Fruit fly (Drosophila melanogaster) whole organism, embryonic: ENCODE measurements around the gene CG13405.
A peak's percentile ranks its signal among the peaks of the same experiment; 100 is the strongest.

Experiments
- Atf-2 ChIP-seq: fragments of 200-800 bp; sonication (Bioruptor generic); optimal IDR thresholded peaks from 2 replicates; lab custom pipeline; 2016; ENCODE audit warnings: missing biosample characterization, missing genetic modification characterization
- Awh ChIP-seq: fragments of 200-800 bp; sonication (Bioruptor generic); IDR thresholded peaks from 2 replicates; pipeline ENCODE4, ENCODE4 v1.3.6; 2022; ENCODE audit warnings: missing biosample characterization, missing genetic modification characterization
- CG10462 ChIP-seq: fragments of 200-800 bp; sonication (Bioruptor generic); optimal IDR thresholded peaks from 2 replicates; lab custom pipeline; 2016; ENCODE audit warnings: missing biosample characterization, missing genetic modification characterization
- CG11247 ChIP-seq: fragments of 200-800 bp; sonication (Bioruptor generic); IDR thresholded peaks from 2 replicates; pipeline ENCODE4 v1.3.6; 2022; ENCODE audit warnings: missing biosample characterization, missing genetic modification characterization
- CG11504 ChIP-seq: fragments of 200-800 bp; sonication (Bioruptor generic); optimal IDR thresholded peaks from 3 replicates; lab custom pipeline; 2019; ENCODE audit warnings: missing biosample characterization, mild to moderate bottlenecking, missing genetic modification characterization, moderate library complexity
- CG12219 ChIP-seq: fragments of 200-800 bp; sonication (Bioruptor generic); optimal IDR thresholded peaks from 3 replicates; lab custom pipeline; 2018; ENCODE audit warnings: missing biosample characterization, mild to moderate bottlenecking, missing genetic modification characterization
- CG14014 ChIP-seq: fragments of 200-800 bp; sonication (Bioruptor generic); IDR thresholded peaks from 2 replicates; pipeline ENCODE4 v1.3.6; 2022; ENCODE audit warnings: missing biosample characterization, missing genetic modification characterization
- CG14860 ChIP-seq: fragments of 200-800 bp; sonication (Bioruptor generic); IDR thresholded peaks from 3 replicates; pipeline ENCODE4 v1.3.6; 2022; ENCODE audit warnings: missing biosample characterization, missing genetic modification characterization; ENCODE audit not compliant: partially characterized antibody
- CG15011 ChIP-seq: fragments of 200-800 bp; sonication (Bioruptor generic); optimal IDR thresholded peaks from 3 replicates; lab custom pipeline; 2018; ENCODE audit warnings: missing biosample characterization, mild to moderate bottlenecking, missing genetic modification characterization
- CG15514 ChIP-seq: fragments of 200-800 bp; sonication (Bioruptor generic); optimal IDR thresholded peaks from 3 replicates; lab custom pipeline; 2017; ENCODE audit warnings: missing biosample characterization, missing genetic modification characterization, mild to moderate bottlenecking, moderate library complexity, missing genetic modification reagents
- CG1602 ChIP-seq: fragments of 200-800 bp; sonication (Bioruptor generic); optimal IDR thresholded peaks from 3 replicates; lab custom pipeline; 2016; ENCODE audit warnings: missing biosample characterization, missing genetic modification characterization
- CG16815 ChIP-seq: fragments of 200-800 bp; sonication (Bioruptor generic); optimal IDR thresholded peaks from 3 replicates; lab custom pipeline; 2017; ENCODE audit warnings: missing biosample characterization, mild to moderate bottlenecking, missing genetic modification characterization
- CG17361 ChIP-seq: fragments of 200-800 bp; sonication (Bioruptor generic); IDR thresholded peaks from 3 replicates; pipeline ENCODE4 v1.3.6; 2022; ENCODE audit warnings: missing biosample characterization, missing genetic modification characterization
- CG18262 ChIP-seq: fragments of 200-800 bp; optimal IDR thresholded peaks from 3 replicates; lab custom pipeline; 2019; ENCODE audit warnings: missing biosample characterization, mild to moderate bottlenecking, missing genetic modification characterization, moderate library complexity
- CG2202 ChIP-seq: fragments of 200-800 bp; sonication (Bioruptor generic); optimal IDR thresholded peaks from 2 replicates; lab custom pipeline; 2018; ENCODE audit warnings: missing biosample characterization, mild to moderate bottlenecking, missing genetic modification characterization
- CG3407 ChIP-seq: fragments of 200-800 bp; sonication (Bioruptor generic); optimal IDR thresholded peaks from 2 replicates; lab custom pipeline; 2018; ENCODE audit warnings: missing biosample characterization, mild to moderate bottlenecking, missing genetic modification characterization
- CG3995 ChIP-seq: fragments of 200-800 bp; sonication (Bioruptor generic); optimal IDR thresholded peaks from 3 replicates; lab custom pipeline; 2016; ENCODE audit warnings: missing biosample characterization, missing genetic modification characterization
- CG4360 ChIP-seq: fragments of 200-800 bp; sonication (Bioruptor generic); IDR thresholded peaks from 2 replicates; pipeline ENCODE4 v1.3.6; 2022; ENCODE audit warnings: missing biosample characterization, missing genetic modification characterization
- CG6272 ChIP-seq: fragments of 200-800 bp; sonication (Bioruptor generic); IDR thresholded peaks from 2 replicates; pipeline ENCODE4 v1.3.6; 2022; ENCODE audit warnings: missing biosample characterization, missing genetic modification characterization
- CG6813 ChIP-seq: fragments of 200-800 bp; sonication (Bioruptor generic); optimal IDR thresholded peaks from 2 replicates; lab custom pipeline; 2017; ENCODE audit warnings: missing biosample characterization, missing genetic modification characterization, mild to moderate bottlenecking, moderate library complexity, missing genetic modification reagents
- CG8924 ChIP-seq: fragments of 200-800 bp; optimal IDR thresholded peaks from 3 replicates; lab custom pipeline; 2019; ENCODE audit warnings: missing biosample characterization, mild to moderate bottlenecking, missing genetic modification characterization, moderate library complexity
- ERR ChIP-seq: fragments of 200-800 bp; sonication (Bioruptor generic); optimal IDR thresholded peaks from 2 replicates; lab custom pipeline; 2016; ENCODE audit warnings: missing biosample characterization, missing genetic modification characterization
- Elba2 ChIP-seq: fragments of 200-800 bp; sonication (Bioruptor generic); optimal IDR thresholded peaks from 3 replicates; lab custom pipeline; 2016; ENCODE audit warnings: missing biosample characterization, missing genetic modification characterization
- Hey ChIP-seq: fragments of 200-800 bp; sonication (Bioruptor generic); optimal IDR thresholded peaks from 3 replicates; lab custom pipeline; 2018; ENCODE audit warnings: missing biosample characterization, mild to moderate bottlenecking, missing genetic modification characterization
- Hr3 ChIP-seq: fragments of 200-800 bp; sonication (Bioruptor generic); optimal IDR thresholded peaks from 3 replicates; lab custom pipeline; 2016; ENCODE audit warnings: missing biosample characterization, missing genetic modification characterization
- Spps ChIP-seq: fragments of 200-800 bp; sonication (Bioruptor generic); optimal IDR thresholded peaks from 2 replicates; lab custom pipeline; 2018; ENCODE audit warnings: missing biosample characterization, mild to moderate bottlenecking, missing genetic modification characterization
- Ssrp ChIP-seq: fragments of 200-800 bp; sonication (Bioruptor generic); optimal IDR thresholded peaks from 2 replicates; lab custom pipeline; 2018; ENCODE audit warnings: missing biosample characterization, mild to moderate bottlenecking, missing genetic modification characterization, moderate library complexity
- ac ChIP-seq: fragments of 200-800 bp; sonication (Bioruptor generic); optimal IDR thresholded peaks from 3 replicates; lab custom pipeline; 2017; ENCODE audit warnings: missing biosample characterization, mild to moderate bottlenecking, missing genetic modification characterization
- ap ChIP-seq: fragments of 200-800 bp; sonication (Bioruptor generic); IDR thresholded peaks from 2 replicates; pipeline ENCODE4 v1.3.6; 2022; ENCODE audit warnings: missing biosample characterization, missing genetic modification characterization
- ci ChIP-seq: fragments of 200-800 bp; sonication (Bioruptor generic); IDR thresholded peaks from 3 replicates; pipeline ENCODE4 v1.3.6; 2022; ENCODE audit warnings: missing biosample characterization, missing genetic modification characterization
- dmrt11E ChIP-seq: fragments of 200-800 bp; sonication (Bioruptor generic); optimal IDR thresholded peaks from 3 replicates; lab custom pipeline; 2018; ENCODE audit warnings: missing biosample characterization, mild to moderate bottlenecking, missing genetic modification characterization, moderate library complexity
- gem ChIP-seq: fragments of 200-800 bp; sonication (Bioruptor generic); optimal IDR thresholded peaks from 2 replicates; lab custom pipeline; 2019; ENCODE audit warnings: missing biosample characterization, mild to moderate bottlenecking, missing genetic modification characterization, moderate library complexity
- gfzf ChIP-seq: fragments of 200-800 bp; sonication (Bioruptor generic); optimal IDR thresholded peaks from 2 replicates; lab custom pipeline; 2016; ENCODE audit warnings: missing biosample characterization, mild to moderate bottlenecking, missing genetic modification characterization, moderate library complexity
- gsb ChIP-seq: fragments of 200-800 bp; sonication (Bioruptor generic); IDR thresholded peaks from 2 replicates; pipeline ENCODE4 v1.3.6; 2022; ENCODE audit warnings: missing biosample characterization, missing genetic modification characterization
- gt ChIP-seq: fragments of 200-800 bp; sonication (Bioruptor generic); IDR thresholded peaks from 2 replicates; pipeline ENCODE4 v1.3.6; 2022; ENCODE audit warnings: missing biosample characterization, missing genetic modification characterization
- her ChIP-seq: fragments of 200-800 bp; sonication (Bioruptor generic); optimal IDR thresholded peaks from 2 replicates; lab custom pipeline; 2016; ENCODE audit warnings: missing biosample characterization, missing genetic modification characterization
- ind ChIP-seq: fragments of 200-800 bp; sonication (Bioruptor generic); optimal IDR thresholded peaks from 3 replicates; lab custom pipeline; 2016; ENCODE audit warnings: missing biosample characterization, missing genetic modification characterization
- klu ChIP-seq: fragments of 200-800 bp; sonication (Bioruptor generic); IDR thresholded peaks from 2 replicates; pipeline ENCODE4 v1.3.6; 2022; ENCODE audit warnings: missing biosample characterization, missing genetic modification characterization
- lab ChIP-seq: fragments of 200-800 bp; sonication (Bioruptor generic); optimal IDR thresholded peaks from 3 replicates; lab custom pipeline; 2017; ENCODE audit warnings: missing biosample characterization, missing genetic modification characterization, mild to moderate bottlenecking, moderate library complexity, missing genetic modification reagents
- mld ChIP-seq: fragments of 200-800 bp; sonication (Bioruptor generic); IDR thresholded peaks from 3 replicates; pipeline ENCODE4 v1.3.6; 2022; ENCODE audit warnings: missing biosample characterization, missing genetic modification characterization; ENCODE audit not compliant: partially characterized antibody
- nau ChIP-seq: fragments of 200-800 bp; sonication (Bioruptor generic); optimal IDR thresholded peaks from 3 replicates; lab custom pipeline; 2017; ENCODE audit warnings: missing biosample characterization, mild to moderate bottlenecking, missing genetic modification characterization, missing genetic modification reagents
- pb ChIP-seq: fragments of 200-800 bp; sonication (Bioruptor generic); optimal IDR thresholded peaks from 3 replicates; lab custom pipeline; 2016; ENCODE audit warnings: missing biosample characterization, missing genetic modification characterization
- peb ChIP-seq: fragments of 200-800 bp; sonication (Bioruptor generic); IDR thresholded peaks from 2 replicates; pipeline ENCODE4 v1.3.6; 2022; ENCODE audit warnings: missing biosample characterization, missing genetic modification characterization
- pfk ChIP-seq: fragments of 200-800 bp; sonication (Bioruptor generic); optimal IDR thresholded peaks from 2 replicates; lab custom pipeline; 2018; ENCODE audit warnings: missing biosample characterization, mild to moderate bottlenecking, missing genetic modification characterization, moderate library complexity
- sens ChIP-seq: fragments of 200-800 bp; sonication (Bioruptor generic); peaks from one replicate; lab custom pipeline; 2016; ENCODE audit warnings: missing biosample characterization, missing genetic modification characterization
- so ChIP-seq: fragments of 200-800 bp; sonication (Bioruptor generic); IDR thresholded peaks from 3 replicates; pipeline ENCODE4 v1.3.6; 2022; ENCODE audit warnings: missing biosample characterization, missing genetic modification characterization
- stwl ChIP-seq: fragments of 200-800 bp; sonication (Bioruptor generic); optimal IDR thresholded peaks from 3 replicates; lab custom pipeline; 2018; ENCODE audit warnings: missing biosample characterization, mild to moderate bottlenecking, missing genetic modification characterization, moderate library complexity
- ttk ChIP-seq: fragments of 200-800 bp; sonication (Bioruptor generic); IDR thresholded peaks from 2 replicates; pipeline ENCODE4 v2.1.2; 2022; ENCODE audit warnings: missing biosample characterization, missing genetic modification characterization
- unpg ChIP-seq: fragments of 200-800 bp; sonication (Bioruptor generic); optimal IDR thresholded peaks from 3 replicates; lab custom pipeline; 2018; ENCODE audit warnings: missing biosample characterization, mild to moderate bottlenecking, missing genetic modification characterization, moderate library complexity
- zen2 ChIP-seq: fragments of 200-800 bp; sonication (Bioruptor generic); IDR thresholded peaks from 3 replicates; pipeline ENCODE4 v1.3.6; 2022; ENCODE audit warnings: missing biosample characterization, missing genetic modification characterization; ENCODE audit not compliant: partially characterized antibody

CG13405 gene

DNA sequence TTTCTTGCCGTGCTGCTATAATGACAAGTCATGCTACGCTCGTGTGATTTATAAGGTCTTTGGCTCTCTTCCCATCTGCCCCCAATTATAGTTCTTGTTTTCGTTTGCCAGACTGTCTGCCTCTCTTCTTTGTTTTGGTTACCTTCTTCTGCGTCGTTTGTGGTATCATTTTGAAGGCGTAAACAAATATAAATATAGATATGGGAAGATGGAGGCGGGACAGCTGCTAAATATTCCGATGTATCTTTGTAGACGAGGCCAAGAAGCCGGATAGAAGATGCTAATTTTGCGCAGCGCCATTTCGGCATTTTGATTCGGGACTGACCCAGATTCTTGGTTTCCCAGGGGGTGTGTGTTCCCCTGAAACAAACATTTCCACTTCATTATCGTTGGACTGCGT is 44.3 kb upstream of the CG13405 start (continued):
- TF ChIP-seq CG16815, result no peak
- TF ChIP-seq CG4360 (GFP tag; lab: Robert Waterston, UW), result no peak
- peak; percentile 29 for TF ChIP-seq sens (GFP tag; lab: Kevin White, UChicago)
- no peak for TF ChIP-seq CG6813 (GFP tag; lab: Kevin White, UChicago)
- TF ChIP-seq CG17361, result no peak

DNA sequence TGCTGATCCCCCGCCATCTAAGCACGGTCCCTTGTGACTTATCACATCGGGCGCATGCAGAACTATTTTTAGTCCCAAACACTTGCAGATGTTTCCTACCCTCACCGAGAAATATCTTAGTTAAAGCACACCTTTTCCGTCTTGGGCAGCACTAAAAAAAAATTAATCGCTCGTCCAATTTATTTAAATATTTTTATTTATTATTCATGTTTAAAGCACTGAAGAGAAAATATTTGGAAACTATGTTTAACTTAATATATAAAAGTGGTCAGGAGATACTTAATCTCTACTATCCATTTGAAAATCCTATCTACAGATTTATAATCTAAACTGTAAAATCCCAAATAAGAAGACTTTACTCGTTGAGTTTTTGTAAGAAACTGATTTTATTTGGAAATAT is 34.8 kb upstream of the CG13405 start:
- TF ChIP-seq Awh (GFP tag; lab: Robert Waterston, UW), result peak; percentile 16; the same call in 1 of the 2 replicates
- TF ChIP-seq nau, result no peak
- peak; percentile 3 for TF ChIP-seq CG1602 (GFP tag; lab: Kevin White, UChicago)
- no peak for TF ChIP-seq CG3995 (GFP tag; lab: Kevin White, UChicago)
- TF ChIP-seq ind (GFP tag; lab: Kevin White, UChicago), result peak; percentile 23
- peak; percentile 49 for TF ChIP-seq CG8924
- TF ChIP-seq gt (GFP tag; lab: Robert Waterston, UW), result no peak
- TF ChIP-seq stwl, result no peak
- TF ChIP-seq Atf-2 (GFP tag; lab: Kevin White, UChicago), result no peak
- no peak for TF ChIP-seq CG10462
- peak; percentile 4 for TF ChIP-seq CG3407 (GFP tag; lab: Kevin White, UChicago)
- peak; percentile 70 for TF ChIP-seq dmrt11E (tag; lab: Kevin White, UChicago)
- TF ChIP-seq CG14860 (GFP tag; lab: Robert Waterston, UW), result no peak
- TF ChIP-seq gem (tag; lab: Kevin White, UChicago), result peak; percentile 83
- no peak for TF ChIP-seq ap (GFP tag; lab: Robert Waterston, UW)
- TF ChIP-seq peb, result no peak
- peak; percentile 75 for TF ChIP-seq CG18262 (tag; lab: Kevin White, UChicago)
- TF ChIP-seq Ssrp (tag; lab: Kevin White, UChicago), result peak; percentile 62
- peak; percentile 43 for TF ChIP-seq CG2202 (tag; lab: Kevin White, UChicago)
- TF ChIP-seq Hr3, result peak; percentile 13
- TF ChIP-seq CG11247 (GFP tag; lab: Robert Waterston, UW), result no peak
- no peak for TF ChIP-seq CG15514 (GFP tag; lab: Kevin White, UChicago)
- no peak for TF ChIP-seq CG15011 (GFP tag; lab: Kevin White, UChicago)
- TF ChIP-seq ttk (GFP tag; lab: Robert Waterston, UW), result peak; percentile 16; the same call in 1 of the 2 replicates
- TF ChIP-seq lab (GFP tag; lab: Kevin White, UChicago), result peak; percentile 23
- no peak for TF ChIP-seq pfk (GFP tag; lab: Kevin White, UChicago)
- no peak for TF ChIP-seq klu (GFP tag; lab: Robert Waterston, UW)
- TF ChIP-seq CG14014 (GFP tag; lab: Robert Waterston, UW), result no peak
- TF ChIP-seq mld (GFP tag; lab: Robert Waterston, UW), result no peak
- no peak for TF ChIP-seq ci (GFP tag; lab: Robert Waterston, UW)
- no peak for TF ChIP-seq Hey (tag; lab: Kevin White, UChicago)
- TF ChIP-seq so (GFP tag; lab: Robert Waterston, UW), result no peak
- TF ChIP-seq pb (GFP tag; lab: Kevin White, UChicago), result no peak
- TF ChIP-seq zen2 (GFP tag; lab: Robert Waterston, UW), result no peak
- peak; percentile 66 for TF ChIP-seq CG11504 (tag; lab: Kevin White, UChicago)
- no peak for TF ChIP-seq Spps (tag; lab: Kevin White, UChicago)
- TF ChIP-seq CG12219, result no peak
- no peak for TF ChIP-seq ac
- TF ChIP-seq Elba2 (GFP tag; lab: Kevin White, UChicago), result no peak
- no peak for TF ChIP-seq her (GFP tag; lab: Kevin White, UChicago)
- TF ChIP-seq unpg (GFP tag; lab: Kevin White, UChicago), result peak; percentile 62
- TF ChIP-seq CG16815, result no peak
- TF ChIP-seq gfzf, result no peak
- TF ChIP-seq gsb (GFP tag; lab: Robert Waterston, UW), result no peak
- no peak for TF ChIP-seq CG6272
- no peak for TF ChIP-seq ERR (GFP tag; lab: Kevin White, UChicago)
